Worm (Caenorhabditis elegans): ENCODE data around the gene cutl-23.

DNA sequence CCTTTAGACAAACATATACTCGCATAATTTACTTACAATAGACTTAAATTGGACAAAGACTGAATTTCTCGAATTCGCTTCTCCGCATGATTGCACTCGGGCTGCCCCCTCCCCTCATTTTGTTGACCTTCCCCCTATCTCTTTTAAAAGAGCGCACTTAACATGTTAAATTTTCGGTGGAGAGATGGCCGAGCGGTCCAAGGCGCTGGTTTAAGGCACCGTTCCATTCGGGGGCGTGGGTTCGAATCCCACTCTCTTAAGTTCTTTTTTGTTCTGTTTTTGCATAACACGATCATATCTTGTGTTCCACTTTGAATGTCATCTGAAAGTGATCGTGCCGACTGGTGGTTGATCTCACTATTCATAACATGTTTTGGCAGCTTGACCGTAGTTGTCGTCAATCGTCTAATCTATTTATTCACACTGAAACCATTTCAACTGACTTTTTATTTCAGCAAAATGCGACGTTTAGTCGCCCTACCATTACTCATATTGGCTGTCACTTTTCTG lies at the start of gene cutl-23:
- TF ChIP-seq nfya-2 (GFP tag; IDR thresholded peaks at IDR 0.05) (no peak), unc-62 (GFP tag; optimal IDR thresholded peaks at IDR 0.05) (no peak), pha-4 (tag; optimal IDR thresholded peaks at IDR 0.05) (no peak), F57A8.1 (GFP tag; optimal IDR thresholded peaks at IDR 0.05) (no peak), mxl-1 (tag; optimal IDR thresholded peaks at IDR 0.05) (peak; percentile 41)
